Worm (Caenorhabditis elegans) whole organism, young adult: ENCODE measurements around the gene col-106.

ENCODE experiments used
- F10E7.11 ChIP-seq: sonication (generic microtip); optimal IDR thresholded peaks from 2 replicates; lab custom pipeline; 2017; ENCODE audit warnings: mild to moderate bottlenecking, missing genetic modification characterization, moderate library complexity, missing compliant biosample characterization
- F55B11.4 ChIP-seq: sonication (generic microtip); optimal IDR thresholded peaks from 2 replicates; lab custom pipeline; 2016; ENCODE audit warnings: missing compliant biosample characterization, missing genetic modification characterization, borderline replicate concordance; ENCODE audit not compliant: insufficient read depth
- akir-1 ChIP-seq: fragments of 200-800 bp; sonication (Bioruptor generic); optimal IDR thresholded peaks from 2 replicates; lab custom pipeline; 2018; ENCODE audit warnings: mild to moderate bottlenecking, missing genetic modification characterization, moderate library complexity, missing compliant biosample characterization
- cebp-1 ChIP-seq, 2 experiments: fragments of 200-800 bp in 1 of 2; sonication (Bioruptor generic) in 1 of 2; sonication (generic microtip) in 1 of 2; IDR thresholded peaks in 1 of 2; optimal IDR thresholded peaks in 1 of 2; 2 replicates each; pipeline versions ENCODE4 v1.3.6 to Lab custom; 2017 to 2022; ENCODE audit warnings: missing compliant biosample characterization in 2 of 2, missing genetic modification characterization in 2 of 2, mild to moderate bottlenecking in 1 of 2, missing genetic modification reagents in 1 of 2, moderate library complexity in 1 of 2
- ceh-40 ChIP-seq: fragments of 200-800 bp; sonication (Bioruptor generic); IDR thresholded peaks from 2 replicates; pipeline ENCODE4 v1.3.6; 2022; ENCODE audit warnings: missing genetic modification characterization, missing compliant biosample characterization
- hmg-20 ChIP-seq: fragments of 200-800 bp; sonication (Bioruptor generic); IDR thresholded peaks from 2 replicates; pipeline ENCODE4 v1.3.6; 2022; ENCODE audit warnings: missing genetic modification reagents, missing genetic modification characterization, missing compliant biosample characterization
- lin-35 ChIP-seq, 3 experiments: fragments of 150-350 bp in 2 of 3; sonication (generic microtip) in 1 of 3; optimal IDR thresholded peaks; 2 replicates each; lab custom pipeline; 2014 to 2018; ENCODE audit warnings: missing biosample characterization in 3 of 3, missing genetic modification characterization in 3 of 3, missing genetic modification reagents in 3 of 3
- nhr-80 ChIP-seq: sonication (generic microtip); optimal IDR thresholded peaks from 2 replicates; lab custom pipeline; 2016; ENCODE audit warnings: missing genetic modification characterization, missing compliant biosample characterization

- TF ChIP-seq F10E7.11 (tag; lab: Kevin White, UChicago) (no peak), ceh-40 (GFP tag; lab: Robert Waterston, UW) (no peak), lin-35 (GFP tag; optimal IDR thresholded peaks at IDR 0.05; lab: Kevin White, UChicago) (no peak), F55B11.4 (tag; lab: Kevin White, UChicago) (no peak), akir-1 (GFP tag; lab: Kevin White, UChicago) (no peak), nhr-80 (no peak), cebp-1 (GFP tag; IDR thresholded peaks at IDR 0.05; lab: Robert Waterston, UW) (no peak), cebp-1 (tag; optimal IDR thresholded peaks at IDR 0.05; lab: Kevin White, UChicago) (no peak), hmg-20 (GFP tag; lab: Robert Waterston, UW) (no peak)
These were observed 23.0 kb downstream of the col-106 start for ce11 chrIV:1437625-1438024.
